Fruit fly (Drosophila melanogaster) whole organism, embryonic: ENCODE measurements around the gene red.

ENCODE experiments used
- Abd-B ChIP-seq: fragments of 200-800 bp; sonication (Bioruptor generic); optimal IDR thresholded peaks from 2 replicates; lab custom pipeline; 2018; ENCODE audit warnings: missing biosample characterization, mild to moderate bottlenecking, missing genetic modification characterization, moderate library complexity
- Antp ChIP-seq: fragments of 200-800 bp; sonication (Bioruptor generic); optimal IDR thresholded peaks from 3 replicates; lab custom pipeline; 2016; ENCODE audit warnings: missing biosample characterization, missing genetic modification characterization
- Bdp1 ChIP-seq: fragments of 200-800 bp; sonication (Bioruptor generic); optimal IDR thresholded peaks from 3 replicates; lab custom pipeline; 2016; ENCODE audit warnings: missing biosample characterization, missing genetic modification characterization
- CG11504 ChIP-seq: fragments of 200-800 bp; sonication (Bioruptor generic); optimal IDR thresholded peaks from 3 replicates; lab custom pipeline; 2019; ENCODE audit warnings: missing biosample characterization, mild to moderate bottlenecking, missing genetic modification characterization, moderate library complexity
- CG12155 ChIP-seq: fragments of 200-800 bp; sonication (Bioruptor generic); optimal IDR thresholded peaks from 3 replicates; lab custom pipeline; 2016; ENCODE audit warnings: missing biosample characterization, missing genetic modification characterization
- CG12219 ChIP-seq: fragments of 200-800 bp; sonication (Bioruptor generic); optimal IDR thresholded peaks from 3 replicates; lab custom pipeline; 2018; ENCODE audit warnings: missing biosample characterization, mild to moderate bottlenecking, missing genetic modification characterization
- CG15601 ChIP-seq: fragments of 200-800 bp; sonication (Bioruptor generic); optimal IDR thresholded peaks from 3 replicates; lab custom pipeline; 2019; ENCODE audit warnings: missing biosample characterization, mild to moderate bottlenecking, missing genetic modification characterization, moderate library complexity
- CG16815 ChIP-seq: fragments of 200-800 bp; sonication (Bioruptor generic); optimal IDR thresholded peaks from 3 replicates; lab custom pipeline; 2017; ENCODE audit warnings: missing biosample characterization, mild to moderate bottlenecking, missing genetic modification characterization
- CG18764 ChIP-seq: fragments of 200-800 bp; sonication (Bioruptor generic); optimal IDR thresholded peaks from 3 replicates; lab custom pipeline; 2016; ENCODE audit warnings: missing biosample characterization, missing genetic modification characterization
- CG3065 ChIP-seq: fragments of 200-800 bp; sonication (Bioruptor generic); optimal IDR thresholded peaks from 2 replicates; lab custom pipeline; 2016; ENCODE audit warnings: missing biosample characterization, missing genetic modification characterization
- CG3407 ChIP-seq: fragments of 200-800 bp; sonication (Bioruptor generic); optimal IDR thresholded peaks from 2 replicates; lab custom pipeline; 2018; ENCODE audit warnings: missing biosample characterization, mild to moderate bottlenecking, missing genetic modification characterization
- CG4404 ChIP-seq: fragments of 200-800 bp; sonication (Bioruptor generic); IDR thresholded peaks from 2 replicates; pipeline ENCODE4 v1.3.6; 2022; ENCODE audit warnings: missing biosample characterization, missing genetic modification characterization
- CG6254 ChIP-seq: fragments of 200-800 bp; sonication (Bioruptor generic); optimal IDR thresholded peaks from 3 replicates; lab custom pipeline; 2017; ENCODE audit warnings: mild to moderate bottlenecking, missing biosample characterization, missing genetic modification reagents, missing genetic modification characterization
- CG6765 ChIP-seq: fragments of 200-800 bp; sonication (Bioruptor generic); optimal IDR thresholded peaks from 3 replicates; lab custom pipeline; 2017; ENCODE audit warnings: missing biosample characterization, mild to moderate bottlenecking, missing genetic modification characterization
- CG7963 ChIP-seq: fragments of 200-800 bp; sonication (Bioruptor generic); IDR thresholded peaks from 3 replicates; pipeline ENCODE4 v1.3.6; 2022; ENCODE audit warnings: missing biosample characterization, missing genetic modification characterization; ENCODE audit not compliant: partially characterized antibody
- CG8388 ChIP-seq: fragments of 200-800 bp; sonication (Bioruptor generic); optimal IDR thresholded peaks from 2 replicates; lab custom pipeline; 2019; ENCODE audit warnings: missing biosample characterization, mild to moderate bottlenecking, missing genetic modification characterization, moderate library complexity
- CG8765 ChIP-seq: fragments of 200-800 bp; sonication (Bioruptor generic); IDR thresholded peaks from 2 replicates; pipeline ENCODE4 v1.3.6; 2022; ENCODE audit warnings: missing biosample characterization, missing genetic modification characterization
- CG8924 ChIP-seq: fragments of 200-800 bp; optimal IDR thresholded peaks from 3 replicates; lab custom pipeline; 2019; ENCODE audit warnings: missing biosample characterization, mild to moderate bottlenecking, missing genetic modification characterization, moderate library complexity
- CTCF ChIP-seq: fragments of 200-800 bp; sonication (Bioruptor generic); optimal IDR thresholded peaks from 2 replicates; lab custom pipeline; 2017; ENCODE audit warnings: missing biosample characterization, mild to moderate bottlenecking, missing genetic modification characterization, moderate library complexity
- D19B ChIP-seq: fragments of 200-800 bp; sonication (Bioruptor generic); optimal IDR thresholded peaks from 2 replicates; lab custom pipeline; 2017; ENCODE audit warnings: missing biosample characterization, mild to moderate bottlenecking, missing genetic modification characterization
- Fer1 ChIP-seq: fragments of 200-800 bp; sonication (Bioruptor generic); optimal IDR thresholded peaks from 2 replicates; lab custom pipeline; 2017; ENCODE audit warnings: missing biosample characterization, mild to moderate bottlenecking, missing genetic modification characterization
- Gug ChIP-seq: fragments of 200-800 bp; sonication (Bioruptor generic); IDR thresholded peaks from 4 replicates; pipeline ENCODE4 v1.3.6; 2022; ENCODE audit warnings: missing biosample characterization, missing genetic modification characterization
- H15 ChIP-seq: fragments of 200-800 bp; sonication (Bioruptor generic); IDR thresholded peaks from 3 replicates; pipeline ENCODE4 v1.3.6; 2022; ENCODE audit warnings: missing biosample characterization, missing genetic modification characterization
- Hmx ChIP-seq: fragments of 200-800 bp; sonication (Bioruptor generic); optimal IDR thresholded peaks from 2 replicates; lab custom pipeline; 2016; ENCODE audit warnings: missing biosample characterization, missing genetic modification characterization
- Hr78 ChIP-seq, 2 experiments: fragments of 200-800 bp in 1 of 2; fragments of >200 bp in 1 of 2; sonication (Bioruptor generic) in 1 of 2; optimal IDR thresholded peaks; 2 replicates each; lab custom pipeline; 2017 to 2019; ENCODE audit warnings: missing biosample characterization in 2 of 2, missing genetic modification characterization in 2 of 2, mild to moderate bottlenecking in 1 of 2, moderate library complexity in 1 of 2
- Lpt ChIP-seq: fragments of >200 bp; optimal IDR thresholded peaks from 2 replicates; lab custom pipeline; 2018; ENCODE audit warnings: missing biosample characterization, missing genetic modification characterization
- Optix ChIP-seq: fragments of 200-800 bp; sonication (Bioruptor generic); IDR thresholded peaks from 3 replicates; pipeline ENCODE4 v1.3.6; 2022; ENCODE audit warnings: missing biosample characterization, missing genetic modification characterization
- ab ChIP-seq: fragments of 200-800 bp; sonication (Bioruptor generic); optimal IDR thresholded peaks from 2 replicates; lab custom pipeline; 2016; ENCODE audit warnings: missing biosample characterization, missing genetic modification characterization
- ash1 ChIP-seq: fragments of 200-800 bp; sonication (Bioruptor generic); optimal IDR thresholded peaks from 2 replicates; lab custom pipeline; 2018; ENCODE audit warnings: missing biosample characterization, mild to moderate bottlenecking, missing genetic modification characterization
- bsh ChIP-seq, 2 experiments: fragments of 200-800 bp; sonication (Bioruptor generic); optimal IDR thresholded peaks; 2 replicates each; lab custom pipeline; 2017 to 2018; ENCODE audit warnings: mild to moderate bottlenecking in 2 of 2, missing biosample characterization in 2 of 2, missing genetic modification characterization in 2 of 2, moderate library complexity in 1 of 2
- corto ChIP-seq: fragments of 200-800 bp; sonication (Bioruptor generic); optimal IDR thresholded peaks from 2 replicates; lab custom pipeline; 2016; ENCODE audit warnings: missing biosample characterization, mild to moderate bottlenecking, missing genetic modification characterization, moderate library complexity
- eyg ChIP-seq: fragments of 200-800 bp; sonication (Bioruptor generic); optimal IDR thresholded peaks from 3 replicates; lab custom pipeline; 2016; ENCODE audit warnings: missing biosample characterization, missing genetic modification characterization
- gfzf ChIP-seq: fragments of 200-800 bp; sonication (Bioruptor generic); optimal IDR thresholded peaks from 2 replicates; lab custom pipeline; 2016; ENCODE audit warnings: missing biosample characterization, mild to moderate bottlenecking, missing genetic modification characterization, moderate library complexity
- grn ChIP-seq: fragments of 200-800 bp; sonication (Bioruptor generic); optimal IDR thresholded peaks from 3 replicates; lab custom pipeline; 2017; ENCODE audit warnings: missing biosample characterization, missing genetic modification characterization
- h ChIP-seq: fragments of >200 bp; optimal IDR thresholded peaks from 2 replicates; lab custom pipeline; 2017
- kah ChIP-seq: fragments of 200-800 bp; sonication (Bioruptor generic); optimal IDR thresholded peaks from 2 replicates; lab custom pipeline; 2018; ENCODE audit warnings: missing biosample characterization, mild to moderate bottlenecking, missing genetic modification characterization
- kay ChIP-seq: fragments of 200-800 bp; sonication (Bioruptor generic); optimal IDR thresholded peaks from 2 replicates; lab custom pipeline; 2016; ENCODE audit warnings: missing biosample characterization, missing genetic modification characterization
- lilli ChIP-seq: fragments of 200-800 bp; sonication (Bioruptor generic); optimal IDR thresholded peaks from 3 replicates; lab custom pipeline; 2016; ENCODE audit warnings: missing biosample characterization, missing genetic modification characterization
- nau ChIP-seq: fragments of 200-800 bp; sonication (Bioruptor generic); optimal IDR thresholded peaks from 3 replicates; lab custom pipeline; 2017; ENCODE audit warnings: missing biosample characterization, mild to moderate bottlenecking, missing genetic modification characterization, missing genetic modification reagents
- nom ChIP-seq: fragments of 200-800 bp; sonication (Bioruptor generic); optimal IDR thresholded peaks from 2 replicates; lab custom pipeline; 2017; ENCODE audit warnings: missing biosample characterization, missing genetic modification characterization, mild to moderate bottlenecking, moderate library complexity, missing genetic modification reagents
- org-1 ChIP-seq: fragments of 200-800 bp; sonication (Bioruptor generic); optimal IDR thresholded peaks from 2 replicates; lab custom pipeline; 2017; ENCODE audit warnings: missing biosample characterization, missing genetic modification characterization
- otp ChIP-seq: fragments of 200-800 bp; sonication (Bioruptor generic); IDR thresholded peaks from 3 replicates; pipeline ENCODE4, ENCODE4 v1.3.6; 2022; ENCODE audit warnings: missing biosample characterization, missing genetic modification characterization
- psq ChIP-seq: fragments of 200-800 bp; sonication (Bioruptor generic); optimal IDR thresholded peaks from 2 replicates; lab custom pipeline; 2017; ENCODE audit warnings: missing biosample characterization, missing genetic modification characterization
- pzg ChIP-seq: fragments of 200-800 bp; sonication (Bioruptor generic); optimal IDR thresholded peaks from 3 replicates; lab custom pipeline; 2018; ENCODE audit warnings: missing biosample characterization, mild to moderate bottlenecking, missing genetic modification characterization, moderate library complexity
- slou ChIP-seq: fragments of 200-800 bp; sonication (Bioruptor generic); optimal IDR thresholded peaks from 3 replicates; lab custom pipeline; 2016; ENCODE audit warnings: missing biosample characterization, missing genetic modification characterization
- sna ChIP-seq: fragments of 200-800 bp; sonication (Bioruptor generic); IDR thresholded peaks from 2 replicates; pipeline ENCODE4 v1.3.6; 2022; ENCODE audit warnings: missing biosample characterization, missing genetic modification characterization; ENCODE audit not compliant: partially characterized antibody
- tgo ChIP-seq: fragments of 200-800 bp; sonication (Bioruptor generic); IDR thresholded peaks from 3 replicates; pipeline ENCODE4 v1.3.6; 2022; ENCODE audit warnings: missing biosample characterization, missing genetic modification characterization
- tna ChIP-seq: fragments of 200-800 bp; sonication (Bioruptor generic); IDR thresholded peaks from 2 replicates; pipeline ENCODE4 v1.3.6; 2022; ENCODE audit warnings: missing biosample characterization, missing genetic modification characterization; ENCODE audit not compliant: partially characterized antibody
- trh ChIP-seq: fragments of 200-800 bp; sonication (Bioruptor generic); optimal IDR thresholded peaks from 2 replicates; lab custom pipeline; 2016; ENCODE audit warnings: missing biosample characterization, missing genetic modification characterization
- zfh2 ChIP-seq: fragments of 200-800 bp; sonication (Bioruptor generic); optimal IDR thresholded peaks from 2 replicates; lab custom pipeline; 2016; ENCODE audit warnings: missing biosample characterization, missing genetic modification characterization

red gene

DNA sequence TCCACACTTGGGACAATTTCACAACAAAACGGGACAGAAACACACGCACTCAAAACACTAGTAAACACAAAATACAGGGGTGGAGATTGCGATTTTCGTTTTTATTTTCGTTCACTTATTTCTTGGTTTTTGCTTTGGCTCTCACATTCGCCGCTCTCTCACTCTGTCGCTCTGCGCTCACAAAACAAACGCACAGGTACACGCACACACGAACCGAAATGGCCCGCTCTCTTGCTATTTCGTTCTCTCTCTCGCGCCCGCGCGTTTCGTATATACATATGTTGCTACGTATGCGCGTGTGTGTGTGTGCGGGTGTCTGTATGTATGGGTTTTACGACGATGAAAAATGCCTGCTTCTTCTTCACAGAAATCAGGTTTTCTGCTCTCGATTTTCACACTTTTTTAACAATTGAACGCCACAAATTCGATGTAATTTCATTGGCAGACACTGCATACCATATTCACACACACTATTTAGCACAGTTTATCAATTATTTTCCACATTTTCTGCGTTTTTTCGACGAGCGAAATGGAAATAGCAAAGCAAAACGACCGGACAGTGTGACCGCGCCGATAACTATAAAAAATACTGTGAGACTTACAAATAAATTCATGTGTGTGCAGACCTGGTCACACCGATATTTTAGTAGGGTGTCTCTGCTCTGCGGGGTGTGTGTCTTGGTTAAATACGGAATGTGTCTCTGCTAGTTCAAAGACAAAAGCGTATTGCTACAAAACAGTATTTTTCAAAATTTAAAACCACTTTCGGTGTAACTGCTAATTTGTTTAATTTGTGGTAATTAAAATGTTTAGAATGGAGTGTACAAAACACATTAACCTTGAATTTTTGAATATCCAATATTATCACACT, 2.3 kb upstream of the red start, which contains the start of gene trx (continued):
- TF ChIP-seq pzg (peak; percentile 99), h (lab: Kevin White, UChicago) (no peak), D19B (GFP tag; lab: Kevin White, UChicago) (no peak), otp (GFP tag; lab: Robert Waterston, UW) (no peak), kah (peak; percentile 11), CG12219 (GFP tag; lab: Kevin White, UChicago) (no peak), tna (no peak), Hr78 (GFP tag; optimal IDR thresholded peaks at IDR 0.05; lab: Kevin White, UChicago) (no peak), CG4404 (GFP tag; lab: Robert Waterston, UW) (no peak), CG12155 (no peak), CG16815 (no peak), Gug (GFP tag; lab: Robert Waterston, UW) (no peak), slou (GFP tag; lab: Kevin White, UChicago) (no peak), gfzf (GFP tag; lab: Kevin White, UChicago) (peak; percentile 99), CTCF (GFP tag; lab: Kevin White, UChicago) (peak; percentile 71), CG8924 (tag; lab: Kevin White, UChicago) (peak; percentile 63), ash1 (GFP tag; lab: Kevin White, UChicago) (no peak), nau (GFP tag; lab: Kevin White, UChicago) (no peak), lilli (GFP tag; lab: Kevin White, UChicago) (no peak), grn (no peak), ab (GFP tag; lab: Kevin White, UChicago) (no peak), trh (GFP tag; lab: Kevin White, UChicago) (no peak), nom (GFP tag; lab: Kevin White, UChicago) (peak; percentile 56), CG7963 (GFP tag; lab: Robert Waterston, UW) (no peak), psq (GFP tag; lab: Kevin White, UChicago) (peak; percentile 70), CG15601 (tag; lab: Kevin White, UChicago) (peak; percentile 29), Hmx (GFP tag; lab: Kevin White, UChicago) (no peak), corto (GFP tag; lab: Kevin White, UChicago) (no peak), tgo (no peak), Fer1 (GFP tag; lab: Kevin White, UChicago) (peak; percentile 10), Abd-B (GFP tag; lab: Kevin White, UChicago) (peak; percentile 87), kay (GFP tag; lab: Kevin White, UChicago) (no peak), bsh (GFP tag; optimal IDR thresholded peaks at IDR 0.05; lab: Kevin White, UChicago) (peak in 1 of 2 experiments; percentile 65), sna (GFP tag; lab: Robert Waterston, UW) (no peak), CG3065 (GFP tag; lab: Kevin White, UChicago) (no peak), Lpt (GFP tag; lab: Kevin White, UChicago) (no peak), CG3407 (GFP tag; lab: Kevin White, UChicago) (no peak), H15 (GFP tag; lab: Robert Waterston, UW) (no peak), Bdp1 (no peak), CG11504 (tag; lab: Kevin White, UChicago) (peak; percentile 66), org-1 (GFP tag; lab: Kevin White, UChicago) (no peak), CG8765 (no peak), CG6765 (GFP tag; lab: Kevin White, UChicago) (no peak), CG6254 (GFP tag; lab: Kevin White, UChicago) (no peak), zfh2 (GFP tag; lab: Kevin White, UChicago) (peak; percentile 4), eyg (no peak), Optix (no peak), CG18764 (no peak), CG8388 (GFP tag; lab: Kevin White, UChicago) (no peak), Antp (no peak)
